Fruit fly (Drosophila melanogaster): ENCODE results near the gene psidin.
A peak's percentile ranks its signal among the peaks of the same experiment; 100 is the strongest.

- TF ChIP-seq CG15710 (tag; optimal IDR thresholded peaks at IDR 0.05) (peak; percentile 85), D1 (tag; optimal IDR thresholded peaks at IDR 0.05) (peak; percentile 64), Pif1B (GFP tag; optimal IDR thresholded peaks at IDR 0.05) (peak; percentile 58), CG8159 (tag; optimal IDR thresholded peaks at IDR 0.05) (peak; percentile 85), gl (tag; optimal IDR thresholded peaks at IDR 0.05) (peak; percentile 26), fd96Ca (GFP tag; IDR thresholded peaks at IDR 0.05) (no peak), CG9948 (tag; optimal IDR thresholded peaks at IDR 0.05) (peak; percentile 84), CG34367 (tag; optimal IDR thresholded peaks at IDR 0.05) (peak; percentile 78), CG13204 (GFP tag; optimal IDR thresholded peaks at IDR 0.05) (peak; percentile 26), Pif1A (GFP tag; optimal IDR thresholded peaks at IDR 0.05) (peak; percentile 63), EcR (GFP tag; optimal IDR thresholded peaks at IDR 0.05) (no peak), CG10348 (GFP tag; IDR thresholded peaks at IDR 0.05) (no peak), Ets98B (GFP tag; IDR thresholded peaks at IDR 0.05) (peak; percentile 79)
Measured at dm6 chr3R:19999474-19999873, 22.0 kb upstream of the psidin start.

Measured in whole organism, pupa.